Worm (Caenorhabditis elegans): ENCODE results near the gene pqn-84.

Gene pqn-84

DNA sequence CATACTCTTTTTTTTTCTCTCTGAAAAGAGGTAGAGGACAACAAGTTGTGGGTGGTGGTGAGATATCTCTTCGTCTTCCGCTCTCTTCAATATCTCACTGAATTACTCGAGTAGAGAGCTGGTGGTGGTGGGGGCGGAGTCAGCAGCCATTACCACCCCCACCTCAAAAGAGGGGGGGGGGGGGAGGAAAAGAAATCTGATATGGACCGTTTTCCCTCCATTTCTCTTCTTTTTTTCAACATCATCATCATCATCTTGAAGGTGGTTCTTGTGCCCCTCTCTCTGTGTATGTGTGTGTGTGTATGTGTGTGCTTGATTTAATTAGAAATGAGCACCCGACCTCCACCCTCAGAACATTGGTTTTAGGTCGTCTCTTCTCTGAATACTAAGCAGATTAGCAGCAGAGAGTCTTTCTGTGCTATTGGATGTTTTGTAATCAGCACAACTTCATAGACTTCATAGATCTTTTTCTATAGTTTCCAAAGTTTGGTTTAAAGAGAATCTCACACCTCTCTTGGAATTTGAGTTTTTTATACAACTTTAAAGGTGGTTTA lies 18.5 kb upstream of the pqn-84 start:
- TF ChIP-seq sptf-1 (tag; optimal IDR thresholded peaks at IDR 0.05) (no peak), fkh-8 (tag; optimal IDR thresholded peaks at IDR 0.05) (peak; percentile 67), nhr-71 (tag; optimal IDR thresholded peaks at IDR 0.05) (no peak), ces-1 (GFP tag; optimal IDR thresholded peaks at IDR 0.05) (no peak), unc-130 (tag; optimal IDR thresholded peaks at IDR 0.05) (no peak), nhr-20 (tag; optimal IDR thresholded peaks at IDR 0.05) (no peak), lsy-2 (tag; optimal IDR thresholded peaks at IDR 0.05) (peak in 1 of 2 experiments; percentile 11), aly-2 (tag; optimal IDR thresholded peaks at IDR 0.05) (no peak), nhr-47 (tag; optimal IDR thresholded peaks at IDR 0.05) (no peak), lin-14 (GFP tag; optimal IDR thresholded peaks at IDR 0.05) (peak; percentile 84), egl-13 (tag; optimal IDR thresholded peaks at IDR 0.05) (peak; percentile 16)

DNA sequence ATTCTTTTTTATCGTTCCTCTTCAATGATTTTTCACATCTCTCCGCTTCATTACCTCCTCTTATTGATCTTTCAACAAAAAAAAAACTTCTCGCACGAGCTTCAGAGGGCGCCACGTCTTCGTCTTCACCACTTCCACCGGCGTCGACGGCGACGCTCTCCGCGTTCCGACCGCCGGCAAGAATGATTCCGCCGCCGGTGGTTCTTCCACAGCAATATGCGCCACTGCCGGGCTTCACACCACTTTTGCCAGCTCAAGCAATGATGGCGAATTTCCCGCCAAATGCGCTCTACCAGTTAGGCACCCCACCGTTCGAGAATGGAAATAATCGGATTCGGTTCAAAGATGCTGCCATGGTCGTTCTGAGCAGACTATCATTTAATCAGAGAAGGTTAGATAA lies 17.0 kb upstream of the pqn-84 start:
- TF ChIP-seq lin-14 (GFP tag; optimal IDR thresholded peaks at IDR 0.05) (no peak), efl-1 (optimal IDR thresholded peaks at IDR 0.05) (no peak), efl-1 (GFP tag; optimal IDR thresholded peaks at IDR 0.05 in 1 of 2) (peak in 1 of 2 experiments; percentile 17)

DNA sequence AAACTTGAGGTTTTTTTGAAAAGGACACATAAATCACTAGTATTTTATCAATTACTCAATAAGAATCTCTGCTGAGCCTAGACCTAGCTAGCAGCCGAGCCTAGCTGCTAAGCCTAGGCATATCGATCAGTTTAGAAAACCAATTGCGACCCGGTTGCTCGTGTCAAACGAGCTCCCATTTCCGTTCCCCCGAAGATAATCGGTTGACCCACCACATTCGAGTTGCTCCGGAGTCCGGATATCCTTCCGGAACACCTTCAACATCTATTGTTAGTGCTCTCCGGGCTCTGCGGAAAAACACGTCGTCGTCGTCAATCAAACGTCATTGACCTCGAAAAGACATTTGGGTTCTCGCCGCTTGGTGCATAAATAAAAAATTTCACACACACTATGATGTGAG lies 16.3 kb upstream of the pqn-84 start:
- TF ChIP-seq nhr-76 (tag; optimal IDR thresholded peaks at IDR 0.05) (no peak), alr-1 (tag; optimal IDR thresholded peaks at IDR 0.05; ENCODE audit: borderline replicate concordance) (no peak), fkh-8 (tag; optimal IDR thresholded peaks at IDR 0.05) (peak; percentile 11), ceh-82 (tag; optimal IDR thresholded peaks at IDR 0.05) (no peak)

DNA sequence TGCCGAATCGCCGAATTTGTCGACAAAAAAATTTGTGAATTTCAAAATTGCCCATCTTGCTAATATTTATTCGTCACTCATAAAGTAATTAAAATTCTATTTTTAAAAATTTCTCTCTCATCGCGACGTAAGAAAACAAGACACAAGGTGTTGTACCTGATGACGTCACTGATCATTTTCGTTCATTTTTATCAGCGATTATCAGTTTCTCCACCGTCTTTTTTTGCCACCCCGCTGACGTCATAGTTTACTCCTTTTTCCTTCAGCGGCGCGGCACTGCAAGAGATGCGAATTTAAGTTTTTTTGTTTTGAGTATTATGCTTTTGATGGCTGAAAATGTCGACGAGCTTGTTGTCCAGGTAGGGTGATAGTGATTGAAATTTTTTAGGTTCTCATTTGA lies 15.3 kb upstream of the pqn-84 start:
- TF ChIP-seq lin-35 (GFP tag; optimal IDR thresholded peaks at IDR 0.05) (peak in 1 of 2 experiments; percentile 49), nhr-85 (tag) (peak; percentile 60), dsc-1 (tag; optimal IDR thresholded peaks at IDR 0.05) (peak; percentile 39), unc-30 (tag; optimal IDR thresholded peaks at IDR 0.05) (no peak), lsy-2 (tag; optimal IDR thresholded peaks at IDR 0.05) (peak in 1 of 2 experiments; percentile 1), snu-23 (GFP tag; optimal IDR thresholded peaks at IDR 0.05) (peak; percentile 9), nhr-47 (tag; optimal IDR thresholded peaks at IDR 0.05) (no peak), nhr-84 (tag; optimal IDR thresholded peaks at IDR 0.05) (no peak), nhr-20 (tag; optimal IDR thresholded peaks at IDR 0.05) (peak; percentile 24), nhr-11 (tag; optimal IDR thresholded peaks at IDR 0.05) (no peak), unc-86 (tag; optimal IDR thresholded peaks at IDR 0.05) (no peak), nhr-71 (tag; optimal IDR thresholded peaks at IDR 0.05) (peak; percentile 37), nhr-237 (tag; optimal IDR thresholded peaks at IDR 0.05) (no peak), lin-14 (GFP tag; optimal IDR thresholded peaks at IDR 0.05) (peak; percentile 37), hlh-17 (GFP tag; optimal IDR thresholded peaks at IDR 0.05; ENCODE audit: borderline replicate concordance) (no peak), ceh-63 (GFP tag; optimal IDR thresholded peaks at IDR 0.05) (no peak), elt-2 (tag; optimal IDR thresholded peaks at IDR 0.05) (peak; percentile 71), ceh-88 (GFP tag; IDR thresholded peaks at IDR 0.05) (no peak), pax-3 (tag; optimal IDR thresholded peaks at IDR 0.05) (no peak), lin-13 (GFP tag; optimal IDR thresholded peaks at IDR 0.05) (no peak), ztf-11 (tag; optimal IDR thresholded peaks at IDR 0.05) (no peak), nhr-90 (tag; optimal IDR thresholded peaks at IDR 0.05; ENCODE audit: poor library complexity) (peak; percentile 5), lin-15B (tag; optimal IDR thresholded peaks at IDR 0.05) (no peak), irx-1 (tag; optimal IDR thresholded peaks at IDR 0.05) (no peak), nhr-77 (tag; optimal IDR thresholded peaks at IDR 0.05) (peak; percentile 3), fkh-8 (tag; optimal IDR thresholded peaks at IDR 0.05) (peak; percentile 22), lir-3 (tag; optimal IDR thresholded peaks at IDR 0.05; ENCODE audit: poor library complexity) (no peak), zag-1 (tag; optimal IDR thresholded peaks at IDR 0.05) (no peak), unc-130 (tag; optimal IDR thresholded peaks at IDR 0.05) (no peak), elt-3 (tag; optimal IDR thresholded peaks at IDR 0.05) (peak in 1 of 6 experiments; percentile 29), blmp-1 (tag; optimal IDR thresholded peaks at IDR 0.05) (peak; percentile 29), dpl-1 (GFP tag; optimal IDR thresholded peaks at IDR 0.05) (no peak), nhr-28 (tag; optimal IDR thresholded peaks at IDR 0.05) (no peak), tbx-2 (tag; optimal IDR thresholded peaks at IDR 0.05) (no peak)

Data from whole organism, L1 larva.